Fruit fly (Drosophila melanogaster): ENCODE data around the gene scny.

- TF ChIP-seq CG8478 (optimal IDR thresholded peaks at IDR 0.05) (no peak), CTCF (optimal IDR thresholded peaks at IDR 0.05) (no peak)
Measured at dm6 chr3L:5779476-5780401, 10.9 kb downstream of the scny start, which contains the start of the genes Myt1, PGRP-LD and Pmi.
